In genomic region chr3L:17557215-17557904, dm6 we compare ENCODE assay signal across 1 fruit fly cellular context.
A peak's percentile ranks its signal among the peaks of the same experiment; 100 is the strongest.
TF ChIP-seq lines count a peak whose summit lies in the region.

Gene CycT, minus strand, starts transcription at chr3L:17557788.

TF ChIP-seq in whole organism, embryonic, 481 proteins besides CTCF, POLR2A, EP300 and RAD21 (continued from another document and continues in another):
- no peak for TF ChIP-seq jing (GFP tag; optimal IDR thresholded peaks at IDR 0.05; lab: Kevin White, UChicago)
- no peak for TF ChIP-seq Nf-YB (GFP tag; optimal IDR thresholded peaks at IDR 0.05; lab: Kevin White, UChicago)
- TF ChIP-seq sima (GFP tag; optimal IDR thresholded peaks at IDR 0.05; lab: Kevin White, UChicago) = no peak
- TF ChIP-seq tup (GFP tag; optimal IDR thresholded peaks at IDR 0.05; lab: Kevin White, UChicago) = no peak
- peak; percentile 53 for TF ChIP-seq sug (tag; optimal IDR thresholded peaks at IDR 0.05; lab: Kevin White, UChicago)
- peak; percentile 75 for TF ChIP-seq CG4617 (GFP tag; optimal IDR thresholded peaks at IDR 0.05; lab: Kevin White, UChicago; ENCODE audit: borderline replicate concordance)
- no peak for TF ChIP-seq gsb (GFP tag; IDR thresholded peaks at IDR 0.05; lab: Robert Waterston, UW)
- no peak for TF ChIP-seq D19A (tag; optimal IDR thresholded peaks at IDR 0.05; lab: Kevin White, UChicago)
- no peak for TF ChIP-seq psq (GFP tag; optimal IDR thresholded peaks at IDR 0.05; lab: Kevin White, UChicago)
- peak; percentile 32 for TF ChIP-seq CG17802 (tag; optimal IDR thresholded peaks at IDR 0.05; lab: Kevin White, UChicago)
- no peak for TF ChIP-seq CG11504 (tag; optimal IDR thresholded peaks at IDR 0.05; lab: Kevin White, UChicago)
- TF ChIP-seq vfl (GFP tag; optimal IDR thresholded peaks at IDR 0.05; lab: Kevin White, UChicago) = no peak
- peak; percentile 23 for TF ChIP-seq CoRest (tag; optimal IDR thresholded peaks at IDR 0.05; lab: Kevin White, UChicago)
- peak; percentile 28 for TF ChIP-seq her (GFP tag; optimal IDR thresholded peaks at IDR 0.05; lab: Kevin White, UChicago)
- TF ChIP-seq Antp (GFP tag; optimal IDR thresholded peaks at IDR 0.05; lab: Kevin White, UChicago) = no peak
- TF ChIP-seq CG16815 (GFP tag; optimal IDR thresholded peaks at IDR 0.05; lab: Kevin White, UChicago) = no peak
- TF ChIP-seq Blimp-1 (GFP tag; optimal IDR thresholded peaks at IDR 0.05; lab: Kevin White, UChicago) = no peak
- peak; percentile 73 for TF ChIP-seq CG6854 (GFP tag; optimal IDR thresholded peaks at IDR 0.05; lab: Kevin White, UChicago)
- no peak for TF ChIP-seq Neu2 (GFP tag; optimal IDR thresholded peaks at IDR 0.05; lab: Kevin White, UChicago; ENCODE audit: borderline replicate concordance)
- no peak for TF ChIP-seq Ssrp (tag; optimal IDR thresholded peaks at IDR 0.05; lab: Kevin White, UChicago)
- TF ChIP-seq ems (GFP tag; optimal IDR thresholded peaks at IDR 0.05; lab: Kevin White, UChicago) = no peak
- TF ChIP-seq Side (GFP tag; optimal IDR thresholded peaks at IDR 0.05; lab: Kevin White, UChicago) = peak; percentile 13
- peak; percentile 27 for TF ChIP-seq Hsf (GFP tag; optimal IDR thresholded peaks at IDR 0.05; lab: Kevin White, UChicago)
- peak; percentile 87 for TF ChIP-seq Med (GFP tag; lab: Kevin White, UChicago)
- TF ChIP-seq CG32532 (GFP tag; IDR thresholded peaks at IDR 0.05; lab: Robert Waterston, UW) = no peak
- peak; percentile 8 to 39 for TF ChIP-seq bsh (GFP tag; optimal IDR thresholded peaks at IDR 0.05; lab: Kevin White, UChicago)
- peak; percentile 84 for TF ChIP-seq stwl (tag; optimal IDR thresholded peaks at IDR 0.05; lab: Kevin White, UChicago)
- TF ChIP-seq CG5245 (GFP tag; optimal IDR thresholded peaks at IDR 0.05; lab: Kevin White, UChicago) = no peak
- TF ChIP-seq kni (GFP tag; optimal IDR thresholded peaks at IDR 0.05; lab: Kevin White, UChicago) = peak; percentile 71
- peak; percentile 45 for TF ChIP-seq Fer3 (tag; optimal IDR thresholded peaks at IDR 0.05; lab: Kevin White, UChicago)
- no peak for TF ChIP-seq ash1 (GFP tag; optimal IDR thresholded peaks at IDR 0.05; lab: Kevin White, UChicago)
- TF ChIP-seq fru (optimal IDR thresholded peaks at IDR 0.05; lab: Kevin White, UChicago) = no peak
- no peak for TF ChIP-seq Dad (GFP tag; optimal IDR thresholded peaks at IDR 0.05; lab: Kevin White, UChicago)
- TF ChIP-seq ab (GFP tag; optimal IDR thresholded peaks at IDR 0.05; lab: Kevin White, UChicago) = no peak
- TF ChIP-seq cwo (GFP tag; optimal IDR thresholded peaks at IDR 0.05; lab: Kevin White, UChicago) = peak; percentile 31
- peak; percentile 82 for TF ChIP-seq dm (GFP tag; optimal IDR thresholded peaks at IDR 0.05; lab: Kevin White, UChicago)
- no peak for TF ChIP-seq slp2 (GFP tag; optimal IDR thresholded peaks at IDR 0.05; lab: Kevin White, UChicago)
- no peak for TF ChIP-seq CG11085 (GFP tag; IDR thresholded peaks at IDR 0.05; lab: Robert Waterston, UW)
- TF ChIP-seq CG11696 (GFP tag; IDR thresholded peaks at IDR 0.05; lab: Robert Waterston, UW) = no peak
- TF ChIP-seq lab (GFP tag; optimal IDR thresholded peaks at IDR 0.05; lab: Kevin White, UChicago) = no peak
- peak; percentile 3 for TF ChIP-seq Camta (GFP tag; optimal IDR thresholded peaks at IDR 0.05; lab: Kevin White, UChicago)
- peak; percentile 75; the same call in 2 of the 3 replicates for TF ChIP-seq CG11560 (tag; IDR thresholded peaks at IDR 0.05; lab: Robert Waterston, UW)
- TF ChIP-seq CG10543 (GFP tag; optimal IDR thresholded peaks at IDR 0.05; lab: Kevin White, UChicago) = peak; percentile 81
- TF ChIP-seq en (GFP tag; optimal IDR thresholded peaks at IDR 0.05; lab: Kevin White, UChicago) = no peak
- peak; percentile 57 for TF ChIP-seq Max (GFP tag; optimal IDR thresholded peaks at IDR 0.05; lab: Kevin White, UChicago)
- TF ChIP-seq gce (GFP tag; IDR thresholded peaks at IDR 0.05; lab: Robert Waterston, UW) = no peak
- TF ChIP-seq twi (tag; optimal IDR thresholded peaks at IDR 0.05; lab: Kevin White, UChicago) = no peak
- TF ChIP-seq CG12219 (GFP tag; optimal IDR thresholded peaks at IDR 0.05; lab: Kevin White, UChicago) = peak; percentile 69
- TF ChIP-seq CG11093 (GFP tag; IDR thresholded peaks at IDR 0.05; lab: Robert Waterston, UW) = no peak
- TF ChIP-seq CG17829 (tag; optimal IDR thresholded peaks at IDR 0.05; lab: Kevin White, UChicago) = peak; percentile 53
- TF ChIP-seq CG5953 (GFP tag; IDR thresholded peaks at IDR 0.05; lab: Robert Waterston, UW) = no peak
- TF ChIP-seq Taf1 (GFP tag; IDR thresholded peaks at IDR 0.05; lab: Robert Waterston, UW) = no peak
- no peak for TF ChIP-seq chif (GFP tag; optimal IDR thresholded peaks at IDR 0.05; lab: Kevin White, UChicago)
- TF ChIP-seq bcd (GFP tag; optimal IDR thresholded peaks at IDR 0.05; lab: Kevin White, UChicago) = peak; percentile 28
- TF ChIP-seq Vsx1 (GFP tag; optimal IDR thresholded peaks at IDR 0.05; lab: Kevin White, UChicago) = peak; percentile 23
- no peak for TF ChIP-seq schlank (tag; optimal IDR thresholded peaks at IDR 0.05; lab: Kevin White, UChicago)
- TF ChIP-seq hb (GFP tag; IDR thresholded peaks at IDR 0.05; lab: Robert Waterston, UW; ENCODE audit: partially characterized antibody) = peak; percentile 76
- peak; percentile 79; the same call in 2 of the 3 replicates for TF ChIP-seq mld (GFP tag; IDR thresholded peaks at IDR 0.05; lab: Robert Waterston, UW; ENCODE audit: partially characterized antibody)
- TF ChIP-seq CG31224 (GFP tag; IDR thresholded peaks at IDR 0.05; lab: Robert Waterston, UW) = peak; percentile 25; the same call in 1 of the 2 replicates
- no peak for TF ChIP-seq usp (GFP tag; optimal IDR thresholded peaks at IDR 0.05; lab: Kevin White, UChicago)
- peak; percentile 21 for TF ChIP-seq CG33557 (GFP tag; optimal IDR thresholded peaks at IDR 0.05; lab: Kevin White, UChicago)
- no peak for TF ChIP-seq toy (GFP tag; IDR thresholded peaks at IDR 0.05; lab: Robert Waterston, UW)
- no peak for TF ChIP-seq CG12744 (GFP tag; optimal IDR thresholded peaks at IDR 0.05; lab: Kevin White, UChicago)
- TF ChIP-seq onecut (GFP tag; IDR thresholded peaks at IDR 0.05; lab: Robert Waterston, UW) = no peak
- no peak for TF ChIP-seq C15 (GFP tag; IDR thresholded peaks at IDR 0.05; lab: Robert Waterston, UW)
- TF ChIP-seq knrl (GFP tag; IDR thresholded peaks at IDR 0.05; lab: Robert Waterston, UW; ENCODE audit: partially characterized antibody) = peak; percentile 92
- no peak for TF ChIP-seq tin (GFP tag; optimal IDR thresholded peaks at IDR 0.05; lab: Kevin White, UChicago)
- no peak for TF ChIP-seq CG2120 (GFP tag; optimal IDR thresholded peaks at IDR 0.05; lab: Kevin White, UChicago)
- TF ChIP-seq Myb (GFP tag; optimal IDR thresholded peaks at IDR 0.05; lab: Kevin White, UChicago) = peak; percentile 83
- TF ChIP-seq dan (GFP tag; IDR thresholded peaks at IDR 0.05; lab: Robert Waterston, UW) = no peak
- TF ChIP-seq Mes4 (GFP tag; optimal IDR thresholded peaks at IDR 0.05; lab: Kevin White, UChicago) = peak; percentile 33
- peak; percentile 66 for TF ChIP-seq HHEX (GFP tag; optimal IDR thresholded peaks at IDR 0.05; lab: Kevin White, UChicago)
- TF ChIP-seq amos (GFP tag; IDR thresholded peaks at IDR 0.05; lab: Robert Waterston, UW; ENCODE audit: partially characterized antibody) = peak; percentile 95
- TF ChIP-seq CG12155 (GFP tag; optimal IDR thresholded peaks at IDR 0.05; lab: Kevin White, UChicago) = peak; percentile 25
- peak; percentile 33 for TF ChIP-seq CG9797 (GFP tag; optimal IDR thresholded peaks at IDR 0.05; lab: Kevin White, UChicago)
- TF ChIP-seq CG7271 (tag; optimal IDR thresholded peaks at IDR 0.05; lab: Kevin White, UChicago) = no peak
- TF ChIP-seq H15 (GFP tag; IDR thresholded peaks at IDR 0.05; lab: Robert Waterston, UW) = no peak
- TF ChIP-seq CG11695 (GFP tag; IDR thresholded peaks at IDR 0.05; lab: Robert Waterston, UW) = peak; percentile 60; the same call in 2 of the 3 replicates
- no peak for TF ChIP-seq fd96Cb (tag; optimal IDR thresholded peaks at IDR 0.05; lab: Kevin White, UChicago)
- TF ChIP-seq row (GFP tag; IDR thresholded peaks at IDR 0.05; lab: Robert Waterston, UW) = peak; percentile 29; the same call in 1 of the 3 replicates
- no peak for TF ChIP-seq pho (GFP tag; optimal IDR thresholded peaks at IDR 0.05; lab: Kevin White, UChicago)
- no peak for TF ChIP-seq CG11456 (GFP tag; IDR thresholded peaks at IDR 0.05; lab: Robert Waterston, UW)
- TF ChIP-seq seq (GFP tag; IDR thresholded peaks at IDR 0.05; lab: Robert Waterston, UW) = 0 out of 2 replicates have a peak, but pooled peaks have one; percentile 19
- peak; percentile 9 for TF ChIP-seq CG15696 (tag; optimal IDR thresholded peaks at IDR 0.05; lab: Kevin White, UChicago)
- TF ChIP-seq dmrt99B (tag; optimal IDR thresholded peaks at IDR 0.05; lab: Kevin White, UChicago) = no peak
- no peak for TF ChIP-seq CG9817 (tag; optimal IDR thresholded peaks at IDR 0.05; lab: Kevin White, UChicago)
- TF ChIP-seq gfzf (GFP tag; optimal IDR thresholded peaks at IDR 0.05; lab: Kevin White, UChicago) = peak; percentile 37
- peak; percentile 85 for TF ChIP-seq Fer1 (GFP tag; optimal IDR thresholded peaks at IDR 0.05; lab: Kevin White, UChicago)
- TF ChIP-seq Sox102F (GFP tag; optimal IDR thresholded peaks at IDR 0.05; lab: Kevin White, UChicago) = no peak
- TF ChIP-seq maf-S (GFP tag; optimal IDR thresholded peaks at IDR 0.05; lab: Kevin White, UChicago) = no peak
- peak; percentile 51 for TF ChIP-seq wek (GFP tag; optimal IDR thresholded peaks at IDR 0.05; lab: Kevin White, UChicago)
- peak; percentile 9; the same call in 1 of the 2 replicates for TF ChIP-seq chm (GFP tag; IDR thresholded peaks at IDR 0.05; lab: Robert Waterston, UW)
- no peak for TF ChIP-seq br (optimal IDR thresholded peaks at IDR 0.05; lab: Kevin White, UChicago)
- no peak for TF ChIP-seq hkb (optimal IDR thresholded peaks at IDR 0.05; lab: Kevin White, UChicago)
- peak; percentile 67 for TF ChIP-seq hkb (GFP tag; IDR thresholded peaks at IDR 0.05; lab: Robert Waterston, UW)
- peak; percentile 76 for TF ChIP-seq Sry-δ (GFP tag; optimal IDR thresholded peaks at IDR 0.05; lab: Kevin White, UChicago)
- peak; percentile 26; the same call in 1 of the 3 replicates for TF ChIP-seq Dbx (GFP tag; IDR thresholded peaks at IDR 0.05; lab: Robert Waterston, UW)
- TF ChIP-seq Jarid2 (GFP tag; optimal IDR thresholded peaks at IDR 0.05; lab: Kevin White, UChicago) = no peak
- TF ChIP-seq salm (tag; optimal IDR thresholded peaks at IDR 0.05; lab: Kevin White, UChicago) = peak; percentile 1
- TF ChIP-seq YL-1 (GFP tag; optimal IDR thresholded peaks at IDR 0.05; lab: Kevin White, UChicago) = peak; percentile 100
- peak; percentile 20 for TF ChIP-seq CG18619 (GFP tag; optimal IDR thresholded peaks at IDR 0.05; lab: Kevin White, UChicago)
- peak; percentile 58 for TF ChIP-seq CG3847 (GFP tag; IDR thresholded peaks at IDR 0.05; lab: Robert Waterston, UW)
- TF ChIP-seq CG14441 (GFP tag; IDR thresholded peaks at IDR 0.05; lab: Robert Waterston, UW) = no peak
- TF ChIP-seq CG6175 (GFP tag; IDR thresholded peaks at IDR 0.05; lab: Robert Waterston, UW) = no peak
- TF ChIP-seq otp (GFP tag; IDR thresholded peaks at IDR 0.05; lab: Robert Waterston, UW) = no peak
- TF ChIP-seq CG18476 (GFP tag; optimal IDR thresholded peaks at IDR 0.05; lab: Kevin White, UChicago) = no peak
- TF ChIP-seq ham (GFP tag; IDR thresholded peaks at IDR 0.05; lab: Robert Waterston, UW) = no peak
- no peak for TF ChIP-seq Ptx1 (GFP tag; IDR thresholded peaks at IDR 0.05; lab: Robert Waterston, UW)
- TF ChIP-seq NK7.1 (GFP tag; optimal IDR thresholded peaks at IDR 0.05; lab: Kevin White, UChicago) = no peak
- no peak for TF ChIP-seq prd (optimal IDR thresholded peaks at IDR 0.05; lab: Kevin White, UChicago)
- TF ChIP-seq prd (GFP tag; IDR thresholded peaks at IDR 0.05; lab: Robert Waterston, UW) = no peak
- no peak for TF ChIP-seq sr (GFP tag; IDR thresholded peaks at IDR 0.05; lab: Robert Waterston, UW)
- peak; percentile 78 for TF ChIP-seq CG1603 (tag; optimal IDR thresholded peaks at IDR 0.05; lab: Kevin White, UChicago)
- TF ChIP-seq CG9727 (GFP tag; optimal IDR thresholded peaks at IDR 0.05; lab: Kevin White, UChicago) = peak; percentile 58
- TF ChIP-seq CG7786 (GFP tag; optimal IDR thresholded peaks at IDR 0.05; lab: Kevin White, UChicago) = no peak
- TF ChIP-seq dimm (GFP tag; IDR thresholded peaks at IDR 0.05; lab: Robert Waterston, UW) = no peak
- TF ChIP-seq HLHmδ (GFP tag; optimal IDR thresholded peaks at IDR 0.05; lab: Kevin White, UChicago) = peak; percentile 41
- TF ChIP-seq TFAM (GFP tag; optimal IDR thresholded peaks at IDR 0.05; lab: Kevin White, UChicago) = no peak
- TF ChIP-seq CG10274 (GFP tag; optimal IDR thresholded peaks at IDR 0.05; lab: Kevin White, UChicago) = no peak
- TF ChIP-seq CG30403 (GFP tag; optimal IDR thresholded peaks at IDR 0.05; lab: Kevin White, UChicago) = peak; percentile 10
- peak; percentile 70 for TF ChIP-seq CG14710 (tag; optimal IDR thresholded peaks at IDR 0.05; lab: Kevin White, UChicago)
- no peak for TF ChIP-seq CG10959 (GFP tag; IDR thresholded peaks at IDR 0.05; lab: Robert Waterston, UW)
- TF ChIP-seq Scr (GFP tag; IDR thresholded peaks at IDR 0.05; lab: Robert Waterston, UW; ENCODE audit: partially characterized antibody) = peak; percentile 88
- peak; percentile 92 for TF ChIP-seq CG16813 (GFP tag; IDR thresholded peaks at IDR 0.05; lab: Robert Waterston, UW; ENCODE audit: partially characterized antibody)
- TF ChIP-seq trem (tag; optimal IDR thresholded peaks at IDR 0.05; lab: Kevin White, UChicago) = peak; percentile 73
- peak; percentile 83 for TF ChIP-seq zen2 (GFP tag; IDR thresholded peaks at IDR 0.05; lab: Robert Waterston, UW; ENCODE audit: partially characterized antibody)
- no peak; the same call in 1 of the 2 replicates for TF ChIP-seq vvl (GFP tag; IDR thresholded peaks at IDR 0.05; lab: Robert Waterston, UW)
- TF ChIP-seq MBD-R2 (GFP tag; IDR thresholded peaks at IDR 0.05; lab: Robert Waterston, UW) = peak; percentile 26; the same call in 1 of the 2 replicates
- no peak for TF ChIP-seq CG8359 (GFP tag; optimal IDR thresholded peaks at IDR 0.05; lab: Kevin White, UChicago; ENCODE audit: borderline replicate concordance)
- no peak for TF ChIP-seq esg (GFP tag; conservative IDR thresholded peaks at IDR 0.05; lab: Robert Waterston, UW)
- peak; percentile 86 for TF ChIP-seq hbn (GFP tag; IDR thresholded peaks at IDR 0.05; lab: Robert Waterston, UW; ENCODE audit: partially characterized antibody)
- no peak for TF ChIP-seq CG6813 (GFP tag; optimal IDR thresholded peaks at IDR 0.05; lab: Kevin White, UChicago)
- no peak for TF ChIP-seq CG3163 (GFP tag; optimal IDR thresholded peaks at IDR 0.05; lab: Kevin White, UChicago)
- no peak for TF ChIP-seq CG17912 (GFP tag; optimal IDR thresholded peaks at IDR 0.05; lab: Kevin White, UChicago)
